Worm (Caenorhabditis elegans) whole organism, dauer: ENCODE results near the gene unc-51.
"Not testable (repeated sequence)": the region's sequence is repeated elsewhere in the genome, so short reads cannot be mapped to it uniquely, and the experiment has no call there.

ENCODE experiments used
- unc-62 ChIP-seq: sonication (generic microtip); optimal IDR thresholded peaks from 2 replicates; lab custom pipeline; 2017; ENCODE audit warnings: missing biosample characterization, missing genetic modification reagents, missing genetic modification characterization

Gene unc-51

ce11 chrV:19994665-19995064 is 9.6 kb downstream of the unc-51 start:
- no peak for TF ChIP-seq unc-62 (GFP tag; lab: Kevin White, UChicago)

ce11 chrV:19994093-19994492 is 10.2 kb downstream of the unc-51 start, which contains the start of gene Y60A3A.25:
Gene Y60A3A.25, minus strand, starts transcription at chrV:19994193.
- TF ChIP-seq unc-62 (GFP tag; lab: Kevin White, UChicago): no peak

- TF ChIP-seq unc-62 (GFP tag; lab: Kevin White, UChicago): no peak
Observed at ce11 chrV:19987684-19988083, 16.6 kb downstream of the unc-51 start, which contains the start of gene sri-67. Gene sri-67, plus strand, starts transcription at chrV:19987984.

ce11 chrV:19986788-19987187 is 17.5 kb downstream of the unc-51 start:
- TF ChIP-seq unc-62 (GFP tag; lab: Kevin White, UChicago): no peak

ce11 chrV:19986213-19986612 is 18.1 kb downstream of the unc-51 start, which contains the start of gene clec-260:
Gene clec-260, minus strand, starts transcription at chrV:19986313.
- TF ChIP-seq unc-62 (GFP tag; lab: Kevin White, UChicago): no peak

ce11 chrV:19981832-19982462 is 22.3 kb downstream of the unc-51 start, which contains the start of gene Y60A3A.24:
Gene Y60A3A.24, minus strand, starts transcription at chrV:19981882.
- no peak for TF ChIP-seq unc-62 (GFP tag; lab: Kevin White, UChicago)

- no peak for TF ChIP-seq unc-62 (GFP tag; lab: Kevin White, UChicago)
Observed at ce11 chrV:19978220-19978619, 26.1 kb downstream of the unc-51 start, which contains the start of gene srh-183. Gene srh-183, minus strand, starts transcription at chrV:19978320.

ce11 chrV:19972984-19973383 is 31.3 kb downstream of the unc-51 start, which contains the start of gene srh-173:
Gene srh-173, plus strand, starts transcription at chrV:19973284.
- no peak for TF ChIP-seq unc-62 (GFP tag; lab: Kevin White, UChicago)

- no peak for TF ChIP-seq unc-62 (GFP tag; lab: Kevin White, UChicago)
Observed at ce11 chrV:19965626-19966025, 38.7 kb downstream of the unc-51 start, which contains the start of gene srh-171. Gene srh-171, plus strand, starts transcription at chrV:19965700.

ce11 chrV:19961971-19962370 is 42.3 kb downstream of the unc-51 start:
- TF ChIP-seq unc-62 (GFP tag; lab: Kevin White, UChicago): no peak

ce11 chrV:19958744-19959143 is 45.5 kb downstream of the unc-51 start, which contains the start of gene srh-172:
Gene srh-172, plus strand, starts transcription at chrV:19959044.
- TF ChIP-seq unc-62 (GFP tag; lab: Kevin White, UChicago): no peak

- TF ChIP-seq unc-62 (GFP tag; lab: Kevin White, UChicago): no peak
Observed at ce11 chrV:19955171-19955570, 49.1 kb downstream of the unc-51 start, which contains the start of gene abhd-3.1. Gene abhd-3.1, plus strand, starts transcription at chrV:19955488.

- no peak for TF ChIP-seq unc-62 (GFP tag; lab: Kevin White, UChicago)
Observed at ce11 chrV:19954491-19954890, 49.8 kb downstream of the unc-51 start.

- not testable (repeated sequence) for TF ChIP-seq unc-62 (GFP tag; lab: Kevin White, UChicago)
Observed at ce11 chrV:19949721-19950120, 54.6 kb downstream of the unc-51 start, which contains the start of gene Y60A3A.8. Gene Y60A3A.8, plus strand, starts transcription at chrV:19949978.

ce11 chrV:19948993-19949392 is 55.3 kb downstream of the unc-51 start, which contains the start of gene tmed-4:
Gene tmed-4, minus strand, starts transcription at chrV:19949093.
- TF ChIP-seq unc-62 (GFP tag; lab: Kevin White, UChicago): not testable (repeated sequence)

- no peak for TF ChIP-seq unc-62 (GFP tag; lab: Kevin White, UChicago)
Observed at ce11 chrV:19946529-19946928, 57.8 kb downstream of the unc-51 start, which contains the start of gene dhs-24. Gene dhs-24, minus strand, starts transcription at chrV:19946629.
